Worm (Caenorhabditis elegans) whole organism, dauer: ENCODE measurements around the gene C28H8.7.

Experiments used
- unc-62 ChIP-seq: sonication (generic microtip); optimal IDR thresholded peaks from 2 replicates; lab custom pipeline; 2017; ENCODE audit warnings: missing biosample characterization, missing genetic modification reagents, missing genetic modification characterization

C28H8.7 gene

DNA sequence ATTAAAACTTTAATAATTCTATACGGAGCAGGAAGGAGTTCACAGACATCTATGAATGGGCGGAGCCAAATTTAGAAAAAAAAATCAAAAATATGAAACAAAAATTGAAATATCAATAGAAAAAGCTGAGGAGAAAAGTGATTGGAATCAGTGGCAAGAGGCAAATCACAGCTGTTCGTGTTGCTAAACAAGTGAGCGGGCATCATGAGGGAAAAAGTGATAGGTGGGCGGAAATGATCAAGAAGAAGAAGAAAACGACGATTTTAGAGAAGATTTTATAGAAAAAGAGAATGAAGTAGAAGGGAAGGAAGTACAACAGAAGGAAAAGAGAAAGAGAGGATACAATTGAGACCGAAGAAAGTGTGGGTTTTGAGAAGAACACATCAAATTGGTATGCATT is 11.8 kb upstream of the C28H8.7 start:
- no peak for TF ChIP-seq unc-62

ce11 chrIII:5897468-5897867 is 10.7 kb upstream of the C28H8.7 start:
- TF ChIP-seq unc-62 = no peak

- no peak for TF ChIP-seq unc-62
These were observed 9.1 kb upstream of the C28H8.7 start, which contains the start of gene pxl-1 for ce11 chrIII:5895913-5896312. Gene pxl-1 (minus strand): TSS chrIII:5896013.

DNA sequence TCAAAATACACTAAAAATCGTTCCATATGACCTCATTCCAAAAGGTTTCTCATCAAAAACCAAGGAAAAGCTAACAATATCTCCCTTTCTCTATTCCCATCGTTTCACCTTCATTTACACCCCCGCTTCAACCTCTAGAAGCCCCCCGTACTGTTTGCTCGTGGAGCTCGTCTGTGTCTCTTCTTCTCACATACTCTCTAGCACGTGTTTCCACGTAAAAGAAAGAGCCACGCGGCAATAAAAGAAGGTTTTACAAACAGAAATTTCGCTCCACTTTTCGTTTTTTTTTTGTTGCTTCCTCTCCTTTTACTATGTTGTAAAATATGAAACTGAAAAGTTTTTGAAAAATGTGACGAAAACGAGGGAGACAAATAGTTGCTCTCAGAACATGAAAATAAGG is 6.1 kb upstream of the C28H8.7 start:
- TF ChIP-seq unc-62 = no peak

DNA sequence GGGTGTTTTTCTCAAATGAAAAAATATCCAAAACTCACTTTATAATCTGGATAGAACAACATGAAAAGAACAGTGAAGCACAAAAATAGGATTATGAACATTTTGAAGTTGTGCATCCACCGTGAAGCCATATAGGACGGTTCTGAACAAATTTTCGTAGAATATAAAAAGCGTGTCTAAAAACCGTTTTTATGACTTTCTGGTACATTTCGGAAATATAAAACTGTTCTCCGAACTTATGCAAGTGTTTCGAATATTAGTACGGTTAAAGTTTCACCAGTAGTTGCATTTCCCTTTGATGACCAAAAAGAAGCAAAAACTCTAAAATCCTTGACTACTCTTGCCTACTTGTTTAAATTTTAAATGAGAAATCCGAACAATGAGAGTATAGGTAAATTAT is 1.9 kb upstream of the C28H8.7 start, which contains the start of gene C28H8.8:
C28H8.8 (minus strand) TSS at position 101 of the 400 bp plus-strand sequence.
- no peak for TF ChIP-seq unc-62

- TF ChIP-seq unc-62 = no peak
These were observed 2.3 kb downstream of the C28H8.7 start for ce11 chrIII:5884459-5884858.

ce11 chrIII:5884007-5884406 is 2.8 kb downstream of the C28H8.7 start, which contains the start of gene C28H8.5:
Gene C28H8.5 (plus strand): TSS chrIII:5884307.
- TF ChIP-seq unc-62 = no peak

ce11 chrIII:5883517-5883916 is 3.3 kb downstream of the C28H8.7 start:
- TF ChIP-seq unc-62 = no peak

DNA sequence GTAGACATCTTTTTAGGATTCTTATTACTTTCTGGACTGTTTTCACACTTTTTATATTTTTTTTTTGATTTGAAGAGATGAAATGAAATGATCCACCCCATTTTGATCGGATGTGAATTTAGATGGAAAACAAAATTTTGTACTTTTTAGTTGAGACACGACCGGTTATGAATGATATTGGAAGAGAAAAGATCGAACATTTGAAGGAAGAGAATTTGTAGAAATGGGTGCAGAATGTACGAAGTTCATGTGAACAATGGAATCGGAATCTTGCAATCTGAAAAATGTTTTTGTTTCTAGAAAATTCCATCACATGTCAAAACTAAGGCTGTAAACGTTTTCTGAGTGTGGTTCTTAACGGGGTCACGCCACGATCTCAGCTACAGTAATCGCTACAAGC is 4.0 kb downstream of the C28H8.7 start, which contains the start of gene F01F1.14:
F01F1.14 (minus strand) TSS at position 101 of the 400 bp plus-strand sequence.
- TF ChIP-seq unc-62 = no peak

DNA sequence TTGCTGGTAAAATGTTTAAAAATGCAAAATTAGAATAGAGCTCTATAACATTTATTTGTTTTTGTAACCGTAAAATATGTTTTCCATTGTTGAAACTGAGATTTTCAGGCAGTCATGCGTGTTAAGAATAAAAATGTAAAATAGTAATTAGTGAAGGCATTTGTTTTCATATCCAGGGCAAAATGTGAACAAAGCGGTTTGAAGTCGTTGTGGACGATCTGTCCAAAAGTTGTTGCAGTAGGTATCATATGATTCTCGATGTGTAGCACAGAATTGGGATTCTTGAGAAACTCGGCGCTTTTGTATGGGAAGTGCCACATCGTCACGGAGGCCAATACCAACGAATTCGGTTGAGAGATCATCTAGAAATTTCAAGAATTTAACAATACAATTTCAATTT is 4.5 kb downstream of the C28H8.7 start:
- no peak for TF ChIP-seq unc-62

- no peak for TF ChIP-seq unc-62
These were observed 7.4 kb downstream of the C28H8.7 start, which contains the start of gene hpo-10 for ce11 chrIII:5879291-5879968. Gene hpo-10 (plus strand): TSS chrIII:5879489.

DNA sequence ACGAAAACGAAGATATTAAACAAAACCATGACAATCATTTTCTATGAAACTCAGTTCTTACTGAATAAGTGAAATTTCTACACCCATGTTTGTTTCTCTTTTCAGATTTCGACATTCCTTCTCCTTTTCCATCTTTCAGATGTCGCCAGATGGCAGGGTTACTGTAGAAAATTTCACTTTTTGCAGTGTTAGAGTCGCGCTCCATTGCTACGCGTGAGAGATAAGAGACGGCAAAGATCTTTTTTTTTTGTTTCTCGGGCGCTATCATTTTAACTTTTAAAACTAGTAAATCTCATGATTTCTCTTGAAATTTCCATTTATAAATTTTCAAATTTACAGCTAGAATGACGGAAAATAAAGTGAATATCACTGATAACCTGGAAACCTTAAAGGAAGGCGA is 8.6 kb downstream of the C28H8.7 start, which contains the start of the genes mig-21 and F01F1.2:
mig-21 (minus strand) TSS at position 166 of the 400 bp plus-strand sequence.
F01F1.2 (plus strand) TSS at position 340 of the 400 bp plus-strand sequence.
- no peak for TF ChIP-seq unc-62

DNA sequence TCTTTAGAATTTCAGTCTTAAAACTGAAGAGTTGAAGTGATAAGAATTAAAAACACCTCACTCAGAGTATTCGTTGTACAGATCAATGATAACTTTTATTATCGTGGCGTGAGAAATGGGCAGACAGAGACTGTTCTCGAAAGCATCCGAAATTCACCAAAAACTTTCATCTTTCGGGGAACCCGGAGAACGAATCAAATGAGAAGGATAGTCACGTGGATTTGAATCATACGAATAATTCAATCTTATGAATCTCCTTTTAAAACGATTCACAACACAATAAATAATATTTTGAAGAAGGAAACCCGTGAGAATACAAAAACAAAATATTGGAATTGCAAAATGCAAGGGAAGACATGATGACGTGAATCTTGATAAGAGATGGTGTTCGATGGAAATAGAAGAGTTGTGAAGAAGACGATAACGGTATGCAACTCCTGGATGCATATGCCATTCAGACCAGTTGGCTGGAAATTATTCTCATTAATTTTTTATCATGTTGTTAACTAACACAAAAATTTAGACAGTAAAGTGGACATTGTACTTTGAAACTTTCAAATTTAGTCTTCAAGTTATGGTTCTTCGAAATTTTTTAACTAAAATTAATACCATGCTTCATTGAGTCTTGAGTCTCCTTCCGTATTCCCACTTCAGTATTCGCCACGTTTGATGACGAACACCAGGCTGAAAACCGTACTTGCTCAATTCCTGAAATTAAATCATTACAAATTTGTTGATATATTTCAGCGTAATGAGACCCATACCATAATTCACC is 9.7 kb downstream of the C28H8.7 start:
- TF ChIP-seq unc-62 = no peak

DNA sequence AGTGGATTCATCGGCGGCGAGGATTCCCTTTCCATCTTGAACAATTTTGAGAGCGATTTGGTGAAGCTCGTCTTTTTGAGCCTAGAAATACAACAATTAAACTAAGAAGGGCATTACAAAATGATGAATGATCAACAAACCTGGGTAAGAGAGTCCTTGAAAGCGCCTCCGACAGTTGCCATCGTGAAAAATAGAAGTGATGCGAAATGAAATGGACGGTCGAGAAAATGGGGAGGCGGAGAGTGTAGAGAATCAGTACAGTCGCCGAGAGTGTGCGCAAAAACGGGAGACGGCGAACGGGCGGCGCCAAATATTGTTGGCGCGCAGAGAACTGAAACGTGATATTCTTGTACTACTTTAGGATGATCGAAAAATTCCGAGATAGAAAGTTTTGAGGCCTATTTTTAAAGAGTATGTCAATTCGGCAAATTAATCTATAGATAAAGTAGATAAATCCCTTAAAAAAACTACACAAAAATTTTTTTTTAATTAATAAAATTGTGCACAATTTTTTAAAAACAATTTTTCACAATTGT is 10.6 kb downstream of the C28H8.7 start, which contains the start of gene aldo-2:
aldo-2 (minus strand) TSS at position 486 of the 536 bp plus-strand sequence.
- no peak for TF ChIP-seq unc-62

DNA sequence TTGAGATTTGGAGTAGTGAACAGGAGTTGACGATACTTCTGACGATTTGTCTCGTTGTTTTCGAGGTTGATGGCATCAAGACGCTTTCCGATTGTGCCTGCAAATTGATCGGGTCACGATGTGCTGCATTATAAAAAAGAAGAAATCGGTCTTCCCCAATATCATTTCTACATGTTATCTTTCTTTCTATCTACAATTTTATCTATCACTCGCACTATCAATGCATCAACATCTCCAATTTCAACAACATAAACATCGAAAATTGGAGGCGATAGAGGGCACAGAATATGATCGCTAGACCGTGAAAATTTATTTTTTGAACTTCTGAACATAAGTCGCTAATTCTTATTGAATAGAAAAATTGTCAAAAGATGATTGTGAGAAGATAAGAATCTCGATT is 11.1 kb downstream of the C28H8.7 start:
- TF ChIP-seq unc-62 = no peak

- TF ChIP-seq unc-62 = no peak
These were observed 11.4 kb downstream of the C28H8.7 start for ce11 chrIII:5875418-5875702.

DNA sequence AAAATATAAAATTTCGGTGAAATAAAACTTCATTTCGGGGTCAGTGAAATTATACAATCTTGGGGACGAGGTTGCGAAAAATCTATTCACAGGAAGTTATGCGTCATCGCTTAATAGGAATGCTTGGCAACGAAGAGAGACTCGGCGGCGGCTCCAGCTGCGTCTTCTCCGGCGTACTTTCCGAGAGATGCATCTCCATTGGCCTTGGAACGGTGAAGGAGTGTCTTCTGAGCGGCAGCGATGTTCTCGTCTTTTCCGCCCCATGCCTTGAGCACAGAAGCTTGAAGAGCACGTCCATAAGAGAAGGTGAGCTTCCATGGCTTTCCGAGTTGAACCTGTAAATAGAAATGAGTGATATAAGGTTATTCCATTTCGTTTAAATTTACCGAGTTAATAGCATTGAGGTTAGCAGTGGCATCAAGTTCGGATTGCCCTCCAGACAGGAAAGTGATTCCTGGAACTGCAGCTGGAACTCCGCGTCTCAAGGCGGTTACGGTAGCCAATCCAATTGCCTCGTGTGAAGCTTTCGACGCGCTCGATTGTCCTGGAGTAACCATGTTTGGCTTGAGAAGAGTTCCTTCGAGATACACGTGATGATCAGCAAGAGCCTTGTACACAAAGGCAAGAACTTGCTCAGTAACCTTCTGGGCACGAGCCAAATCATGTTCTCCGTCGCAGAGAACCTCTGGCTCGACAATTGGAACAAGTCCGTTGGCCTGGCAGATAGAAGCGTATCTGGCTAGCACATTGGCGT is 12.0 kb downstream of the C28H8.7 start:
- no peak for TF ChIP-seq unc-62
